Worm (Caenorhabditis elegans): ENCODE measurements around the gene natc-2.

The natc-2 gene

DNA sequence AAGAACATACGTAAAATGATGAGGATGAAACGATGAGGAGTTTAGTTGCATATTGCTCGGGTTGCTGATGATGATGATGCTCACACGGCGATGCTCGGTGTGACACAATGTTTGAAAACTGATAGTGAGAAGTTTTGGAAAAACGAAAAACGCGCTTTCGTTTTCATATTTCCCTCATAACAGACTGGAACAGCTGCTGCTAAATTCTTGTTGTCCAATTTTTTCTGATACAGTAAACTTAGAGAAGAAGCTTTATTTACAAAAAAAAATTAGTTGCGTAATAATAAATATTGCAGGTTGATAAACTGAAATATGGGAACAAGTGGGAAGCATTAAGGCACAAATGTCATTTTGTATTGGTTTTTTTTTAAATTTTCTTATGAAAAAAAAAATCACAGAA lies 50.7 kb downstream of the natc-2 start, which contains the start of gene ceh-33 (continued):
- TF ChIP-seq ceh-27 (GFP tag; optimal IDR thresholded peaks at IDR 0.05) = no peak
- TF ChIP-seq ztf-25 (GFP tag; IDR thresholded peaks at IDR 0.05) = no peak
- TF ChIP-seq Y53F4B.3 (GFP tag; IDR thresholded peaks at IDR 0.05) = no peak
- TF ChIP-seq F57A8.1 (GFP tag; optimal IDR thresholded peaks at IDR 0.05) = no peak
- no peak for TF ChIP-seq lsy-27 (tag; optimal IDR thresholded peaks at IDR 0.05; ENCODE audit: borderline replicate concordance, insufficient read depth)
- TF ChIP-seq akir-1 (GFP tag; optimal IDR thresholded peaks at IDR 0.05) = no peak

Measured in whole organism, young adult.